Worm (Caenorhabditis elegans) whole organism, mixed stage, embryonic: Measurements from ENCODE around the gene Y59C2A.3.

ENCODE experiments used
- M03D4.4 ChIP-seq: sonication (generic microtip); optimal IDR thresholded peaks from 2 replicates; lab custom pipeline; 2017; ENCODE audit warnings: mild to moderate bottlenecking, missing genetic modification characterization, missing compliant biosample characterization
- bed-3 ChIP-seq: fragments of 200-800 bp; sonication (Bioruptor generic); optimal IDR thresholded peaks from 3 replicates; lab custom pipeline; 2018; ENCODE audit warnings: mild to moderate bottlenecking, missing genetic modification characterization, moderate library complexity, missing compliant biosample characterization
- blmp-1 ChIP-seq: fragments of 150-350 bp; optimal IDR thresholded peaks from 2 replicates; lab custom pipeline; 2014; ENCODE audit warnings: missing biosample characterization, missing genetic modification characterization
- ceh-39 ChIP-seq: fragments of 150-350 bp; optimal IDR thresholded peaks from 2 replicates; lab custom pipeline; 2014; ENCODE audit warnings: missing biosample characterization, missing genetic modification characterization
- ceh-43 ChIP-seq: fragments of 200-800 bp; sonication (Bioruptor generic); optimal IDR thresholded peaks from 2 replicates; lab custom pipeline; 2018; ENCODE audit warnings: mild to moderate bottlenecking, missing genetic modification characterization, moderate library complexity, missing compliant biosample characterization
- ceh-83 ChIP-seq: fragments of 200-800 bp; sonication (Bioruptor generic); optimal IDR thresholded peaks from 2 replicates; lab custom pipeline; 2018; ENCODE audit warnings: mild to moderate bottlenecking, missing genetic modification characterization, missing compliant biosample characterization
- ces-1 ChIP-seq: fragments of 150-350 bp; optimal IDR thresholded peaks from 2 replicates; lab custom pipeline; 2014; ENCODE audit warnings: missing biosample characterization, missing genetic modification reagents, missing genetic modification characterization
- cnd-1 ChIP-seq: fragments of 200-800 bp; sonication (Bioruptor generic); optimal IDR thresholded peaks from 2 replicates; lab custom pipeline; 2018; ENCODE audit warnings: mild to moderate bottlenecking, missing genetic modification characterization, missing compliant biosample characterization
- drap-1 ChIP-seq: fragments of 200-800 bp; sonication (Bioruptor generic); optimal IDR thresholded peaks from 3 replicates; lab custom pipeline; 2018; ENCODE audit warnings: mild to moderate bottlenecking, missing genetic modification characterization, missing compliant biosample characterization
- elt-1 ChIP-seq: sonication (generic microtip); optimal IDR thresholded peaks from 2 replicates; lab custom pipeline; 2017; ENCODE audit warnings: missing genetic modification characterization, mild to moderate bottlenecking, missing compliant biosample characterization, antibody characterized with exemption, moderate library complexity, borderline replicate concordance; ENCODE audit not compliant: insufficient read depth
- elt-3 ChIP-seq: fragments of 150-350 bp; optimal IDR thresholded peaks from 2 replicates; lab custom pipeline; 2014; ENCODE audit warnings: missing biosample characterization, missing genetic modification characterization
- flh-1 ChIP-seq: fragments of 200-800 bp; sonication (Bioruptor generic); optimal IDR thresholded peaks from 2 replicates; lab custom pipeline; 2018; ENCODE audit warnings: mild to moderate bottlenecking, missing genetic modification characterization, moderate library complexity, missing compliant biosample characterization
- ham-2 ChIP-seq: fragments of 200-800 bp; sonication (Bioruptor generic); optimal IDR thresholded peaks from 2 replicates; lab custom pipeline; 2018; ENCODE audit warnings: mild to moderate bottlenecking, missing genetic modification characterization, missing compliant biosample characterization
- hlh-1 ChIP-seq: fragments of 150-350 bp; optimal IDR thresholded peaks from 2 replicates; lab custom pipeline; 2014; ENCODE audit warnings: missing biosample characterization, missing genetic modification reagents, missing genetic modification characterization
- lin-13 ChIP-seq: fragments of 150-350 bp; optimal IDR thresholded peaks from 2 replicates; lab custom pipeline; 2014; ENCODE audit warnings: missing biosample characterization, missing genetic modification characterization
- lin-32 ChIP-seq: fragments of 200-800 bp; sonication (Bioruptor generic); optimal IDR thresholded peaks from 2 replicates; lab custom pipeline; 2018; ENCODE audit warnings: mild to moderate bottlenecking, missing genetic modification characterization, missing compliant biosample characterization
- lsy-2 ChIP-seq: fragments of 150-350 bp; optimal IDR thresholded peaks from 2 replicates; lab custom pipeline; 2014; ENCODE audit warnings: missing biosample characterization, missing genetic modification characterization
- mab-5 ChIP-seq: fragments of 150-350 bp; optimal IDR thresholded peaks from 2 replicates; lab custom pipeline; 2014; ENCODE audit warnings: missing biosample characterization, missing genetic modification characterization
- mep-1 ChIP-seq: fragments of 150-350 bp; optimal IDR thresholded peaks from 2 replicates; lab custom pipeline; 2017; ENCODE audit warnings: missing biosample characterization, missing genetic modification reagents, missing genetic modification characterization, inconsistent platforms
- mls-2 ChIP-seq: sonication (generic microtip); optimal IDR thresholded peaks from 2 replicates; lab custom pipeline; 2016; ENCODE audit warnings: mild to moderate bottlenecking, missing genetic modification characterization, moderate library complexity, missing compliant biosample characterization
- nhr-12 ChIP-seq: fragments of 150-350 bp; optimal IDR thresholded peaks from 2 replicates; lab custom pipeline; 2014; ENCODE audit warnings: missing biosample characterization, missing genetic modification characterization
- nhr-2 ChIP-seq: fragments of 150-350 bp; optimal IDR thresholded peaks from 2 replicates; lab custom pipeline; 2014; ENCODE audit warnings: missing biosample characterization, missing genetic modification characterization
- nhr-237 ChIP-seq: fragments of 150-350 bp; optimal IDR thresholded peaks from 2 replicates; lab custom pipeline; 2014; ENCODE audit warnings: missing biosample characterization, missing genetic modification characterization
- nhr-28 ChIP-seq: fragments of 150-350 bp; optimal IDR thresholded peaks from 2 replicates; lab custom pipeline; 2014; ENCODE audit warnings: missing biosample characterization, missing genetic modification characterization
- nhr-76 ChIP-seq: sonication (generic microtip); optimal IDR thresholded peaks from 2 replicates; lab custom pipeline; 2017; ENCODE audit warnings: missing biosample characterization, missing genetic modification characterization
- pha-4 ChIP-seq: fragments of 150-350 bp; optimal IDR thresholded peaks from 2 replicates; lab custom pipeline; 2018; ENCODE audit warnings: missing biosample characterization, missing genetic modification reagents, missing genetic modification characterization
- sem-2 ChIP-seq: fragments of 200-800 bp; sonication (Bioruptor generic); optimal IDR thresholded peaks from 2 replicates; lab custom pipeline; 2018; ENCODE audit warnings: mild to moderate bottlenecking, missing genetic modification characterization, missing compliant biosample characterization
- snpc-4 ChIP-seq: fragments of 150-350 bp; optimal IDR thresholded peaks from 2 replicates; lab custom pipeline; 2014; ENCODE audit warnings: missing biosample characterization, missing genetic modification characterization
- sptf-1 ChIP-seq: sonication (generic microtip); optimal IDR thresholded peaks from 2 replicates; lab custom pipeline; 2017; ENCODE audit warnings: mild to moderate bottlenecking, missing genetic modification characterization, moderate library complexity, missing compliant biosample characterization
- tbx-8 ChIP-seq: fragments of 200-800 bp; sonication (Bioruptor generic); optimal IDR thresholded peaks from 2 replicates; lab custom pipeline; 2018; ENCODE audit warnings: mild to moderate bottlenecking, missing genetic modification characterization, moderate library complexity, missing compliant biosample characterization
- unc-120 ChIP-seq: sonication (generic microtip); optimal IDR thresholded peaks from 2 replicates; lab custom pipeline; 2017; ENCODE audit warnings: missing genetic modification characterization, missing compliant biosample characterization; ENCODE audit not compliant: poor library complexity, severe bottlenecking
- unc-39 ChIP-seq: fragments of 150-350 bp; optimal IDR thresholded peaks from 2 replicates; lab custom pipeline; 2014; ENCODE audit warnings: missing biosample characterization, missing genetic modification characterization
- zip-8 ChIP-seq: fragments of 150-350 bp; optimal IDR thresholded peaks from 2 replicates; lab custom pipeline; 2014; ENCODE audit warnings: missing biosample characterization, missing genetic modification characterization

Gene Y59C2A.3

ce11 chrII:2196742-2197141, 23.0 kb downstream of the Y59C2A.3 start:
- TF ChIP-seq bed-3 = no peak
- TF ChIP-seq elt-3 (tag; lab: Kevin White, UChicago) = no peak
- TF ChIP-seq unc-120 = no peak
- TF ChIP-seq zip-8 = no peak
- TF ChIP-seq mep-1 (tag; lab: Kevin White, UChicago) = no peak
- TF ChIP-seq blmp-1 (tag; lab: Kevin White, UChicago) = no peak
- no peak for TF ChIP-seq ceh-39 (tag; lab: Kevin White, UChicago)
- TF ChIP-seq mls-2 (tag; lab: Kevin White, UChicago) = no peak
- no peak for TF ChIP-seq ham-2 (GFP tag; lab: Kevin White, UChicago)
- no peak for TF ChIP-seq drap-1 (GFP tag; lab: Kevin White, UChicago)

ce11 chrII:2195541-2195940, 24.2 kb downstream of the Y59C2A.3 start:
- TF ChIP-seq blmp-1 (tag; lab: Kevin White, UChicago) = no peak
- peak; percentile 84 for TF ChIP-seq pha-4
- no peak for TF ChIP-seq elt-3 (tag; lab: Kevin White, UChicago)
- TF ChIP-seq sptf-1 (tag; lab: Kevin White, UChicago) = peak; percentile 10
- TF ChIP-seq ces-1 (GFP tag; lab: Kevin White, UChicago) = peak; percentile 64
- TF ChIP-seq nhr-237 (tag; lab: Kevin White, UChicago) = peak; percentile 42
- TF ChIP-seq mep-1 (tag; lab: Kevin White, UChicago) = peak; percentile 27
- TF ChIP-seq M03D4.4 (tag; lab: Kevin White, UChicago) = no peak
- TF ChIP-seq, all 35 proteins: peak for 5

ce11 chrII:2192267-2192666, 27.5 kb downstream of the Y59C2A.3 start:
- no peak for TF ChIP-seq mab-5 (tag; lab: Kevin White, UChicago)
- TF ChIP-seq unc-39 (tag; lab: Kevin White, UChicago) = no peak
- no peak for TF ChIP-seq nhr-28 (tag; lab: Kevin White, UChicago)
- TF ChIP-seq tbx-8 (GFP tag; lab: Kevin White, UChicago) = no peak
- TF ChIP-seq ceh-83 = no peak
- TF ChIP-seq elt-1 = no peak
- TF ChIP-seq lsy-2 (tag; lab: Kevin White, UChicago) = no peak
- TF ChIP-seq ceh-43 = no peak
- no peak for TF ChIP-seq nhr-2 (tag; lab: Kevin White, UChicago)
- TF ChIP-seq sptf-1 (tag; lab: Kevin White, UChicago) = no peak

ce11 chrII:2191383-2191782, 28.3 kb downstream of the Y59C2A.3 start:
- TF ChIP-seq blmp-1 (tag; lab: Kevin White, UChicago) = no peak
- TF ChIP-seq tbx-8 (GFP tag; lab: Kevin White, UChicago) = no peak
- no peak for TF ChIP-seq unc-39 (tag; lab: Kevin White, UChicago)
- TF ChIP-seq snpc-4 = no peak
- no peak for TF ChIP-seq lin-13 (tag; lab: Kevin White, UChicago)
- no peak for TF ChIP-seq flh-1 (GFP tag; lab: Kevin White, UChicago)
- TF ChIP-seq pha-4 = no peak
- TF ChIP-seq mab-5 (tag; lab: Kevin White, UChicago) = no peak
- no peak for TF ChIP-seq ceh-39 (tag; lab: Kevin White, UChicago)
- TF ChIP-seq nhr-237 (tag; lab: Kevin White, UChicago) = no peak
- no peak for TF ChIP-seq nhr-76 (tag; lab: Kevin White, UChicago)
- TF ChIP-seq, all 35 proteins: peak for 0

- TF ChIP-seq lin-32 (GFP tag; lab: Kevin White, UChicago) = no peak
- no peak for TF ChIP-seq flh-1 (GFP tag; lab: Kevin White, UChicago)
- no peak for TF ChIP-seq hlh-1 (tag; lab: Kevin White, UChicago)
- TF ChIP-seq blmp-1 (tag; lab: Kevin White, UChicago) = no peak
- TF ChIP-seq unc-39 (tag; lab: Kevin White, UChicago) = no peak
- TF ChIP-seq zip-8 = no peak
- no peak for TF ChIP-seq elt-1
- no peak for TF ChIP-seq ham-2 (GFP tag; lab: Kevin White, UChicago)
- TF ChIP-seq cnd-1 (tag; lab: Kevin White, UChicago) = no peak
- no peak for TF ChIP-seq tbx-8 (GFP tag; lab: Kevin White, UChicago)
- no peak for TF ChIP-seq nhr-12
- no peak for TF ChIP-seq nhr-237 (tag; lab: Kevin White, UChicago)
- no peak for TF ChIP-seq elt-3 (tag; lab: Kevin White, UChicago)
- TF ChIP-seq mep-1 (tag; lab: Kevin White, UChicago) = no peak
- no peak for TF ChIP-seq pha-4
- TF ChIP-seq sem-2 (GFP tag; lab: Kevin White, UChicago) = no peak
Measured at ce11 chrII:2190522-2190921, 29.2 kb downstream of the Y59C2A.3 start.
